Worm (Caenorhabditis elegans) whole organism, L3 larva: ENCODE data around the gene F16H6.3.
A peak's percentile ranks its signal among the peaks of the same experiment; 100 is the strongest.

Experiments used
- R02D3.7 ChIP-seq: fragments of 150-350 bp; optimal IDR thresholded peaks from 2 replicates; lab custom pipeline; 2014; ENCODE audit warnings: missing biosample characterization, missing genetic modification characterization
- aly-2 ChIP-seq: fragments of 150-350 bp; optimal IDR thresholded peaks from 2 replicates; lab custom pipeline; 2014; ENCODE audit warnings: missing biosample characterization, missing genetic modification characterization
- ama-1 ChIP-seq: fragments of 150-350 bp; optimal IDR thresholded peaks from 2 replicates; lab custom pipeline; 2018
- ceh-28 ChIP-seq: fragments of 150-350 bp; optimal IDR thresholded peaks from 2 replicates; lab custom pipeline; 2014; ENCODE audit warnings: missing biosample characterization, missing genetic modification reagents, missing genetic modification characterization
- ceh-82 ChIP-seq: fragments of 150-350 bp; optimal IDR thresholded peaks from 2 replicates; lab custom pipeline; 2014; ENCODE audit warnings: missing biosample characterization, missing genetic modification characterization
- daf-12 ChIP-seq: fragments of 150-350 bp; optimal IDR thresholded peaks from 2 replicates; lab custom pipeline; 2014; ENCODE audit warnings: missing biosample characterization, missing genetic modification reagents, missing genetic modification characterization
- elt-2 ChIP-seq: sonication (generic microtip); optimal IDR thresholded peaks from 2 replicates; lab custom pipeline; 2016; ENCODE audit warnings: missing genetic modification reagents, mild to moderate bottlenecking, missing genetic modification characterization, missing compliant biosample characterization
- eor-1 ChIP-seq, 2 experiments: fragments of 150-350 bp; optimal IDR thresholded peaks; 2 replicates each; lab custom pipeline; 2014 to 2018; ENCODE audit warnings: missing biosample characterization in 2 of 2, missing genetic modification characterization in 2 of 2
- fkh-10 ChIP-seq: sonication (generic microtip); optimal IDR thresholded peaks from 2 replicates; lab custom pipeline; 2017; ENCODE audit warnings: missing biosample characterization, missing genetic modification reagents, missing genetic modification characterization
- fkh-2 ChIP-seq: fragments of 150-350 bp; optimal IDR thresholded peaks from 2 replicates; lab custom pipeline; 2014; ENCODE audit warnings: missing biosample characterization, missing genetic modification reagents, missing genetic modification characterization
- fos-1 ChIP-seq: fragments of 150-350 bp; optimal IDR thresholded peaks from 2 replicates; lab custom pipeline; 2014; ENCODE audit warnings: missing biosample characterization, missing genetic modification characterization
- hmg-11 ChIP-seq: sonication (generic microtip); optimal IDR thresholded peaks from 2 replicates; lab custom pipeline; 2016; ENCODE audit warnings: missing genetic modification characterization, missing compliant biosample characterization
- jun-1 ChIP-seq: fragments of 150-350 bp; optimal IDR thresholded peaks from 2 replicates; lab custom pipeline; 2014; ENCODE audit warnings: missing biosample characterization, missing genetic modification reagents, missing genetic modification characterization
- lin-15B ChIP-seq: fragments of 150-350 bp; optimal IDR thresholded peaks from 2 replicates; lab custom pipeline; 2014; ENCODE audit warnings: missing biosample characterization, missing genetic modification characterization
- lin-39 ChIP-seq: fragments of 150-350 bp; optimal IDR thresholded peaks from 2 replicates; lab custom pipeline; 2018; ENCODE audit warnings: missing biosample characterization, missing genetic modification reagents, missing genetic modification characterization
- mdl-1 ChIP-seq: fragments of 150-350 bp; optimal IDR thresholded peaks from 2 replicates; lab custom pipeline; 2014; ENCODE audit warnings: missing biosample characterization, missing genetic modification characterization
- mml-1 ChIP-seq: fragments of 150-350 bp; sonication (generic microtip); optimal IDR thresholded peaks from 3 replicates; lab custom pipeline; 2014; ENCODE audit warnings: missing biosample characterization, missing genetic modification characterization
- nfya-1 ChIP-seq: sonication (generic microtip); optimal IDR thresholded peaks from 2 replicates; lab custom pipeline; 2017; ENCODE audit warnings: missing genetic modification characterization, mild to moderate bottlenecking, missing compliant biosample characterization, antibody characterized with exemption, moderate library complexity; ENCODE audit not compliant: insufficient read depth
- nhr-11 ChIP-seq: fragments of 150-350 bp; optimal IDR thresholded peaks from 2 replicates; lab custom pipeline; 2014; ENCODE audit warnings: missing biosample characterization, missing genetic modification characterization
- nhr-23 ChIP-seq: fragments of 150-350 bp; optimal IDR thresholded peaks from 2 replicates; lab custom pipeline; 2014; ENCODE audit warnings: missing biosample characterization, missing genetic modification reagents, missing genetic modification characterization
- nhr-237 ChIP-seq: fragments of 150-350 bp; optimal IDR thresholded peaks from 2 replicates; lab custom pipeline; 2014; ENCODE audit warnings: missing biosample characterization, missing genetic modification characterization
- nhr-25 ChIP-seq: sonication (generic microtip); optimal IDR thresholded peaks from 2 replicates; lab custom pipeline; 2017; ENCODE audit warnings: missing biosample characterization, missing genetic modification characterization
- nhr-28 ChIP-seq: fragments of 150-350 bp; optimal IDR thresholded peaks from 2 replicates; lab custom pipeline; 2014; ENCODE audit warnings: missing biosample characterization, missing genetic modification characterization
- nhr-43 ChIP-seq: sonication (generic microtip); optimal IDR thresholded peaks from 2 replicates; lab custom pipeline; 2016; ENCODE audit warnings: mild to moderate bottlenecking, missing genetic modification characterization, missing compliant biosample characterization; ENCODE audit not compliant: poor library complexity, severe bottlenecking
- nhr-67 ChIP-seq: fragments of 150-350 bp; optimal IDR thresholded peaks from 2 replicates; lab custom pipeline; 2014; ENCODE audit warnings: missing biosample characterization, missing genetic modification characterization
- nhr-76 ChIP-seq: fragments of 150-350 bp; sonication (generic microtip); optimal IDR thresholded peaks from 5 replicates; lab custom pipeline; 2014; ENCODE audit warnings: missing biosample characterization, missing genetic modification characterization
- nhr-77 ChIP-seq: fragments of 150-350 bp; optimal IDR thresholded peaks from 2 replicates; lab custom pipeline; 2014; ENCODE audit warnings: missing biosample characterization, missing genetic modification characterization
- pha-4 ChIP-seq: fragments of 150-350 bp; optimal IDR thresholded peaks from 2 replicates; lab custom pipeline; 2014; ENCODE audit warnings: missing biosample characterization, missing genetic modification reagents, missing genetic modification characterization
- pqm-1 ChIP-seq: fragments of 150-350 bp; optimal IDR thresholded peaks from 2 replicates; lab custom pipeline; 2017; ENCODE audit warnings: missing biosample characterization, missing genetic modification characterization, inconsistent platforms
- skn-1 ChIP-seq: fragments of 150-350 bp; optimal IDR thresholded peaks from 2 replicates; lab custom pipeline; 2014; ENCODE audit warnings: missing biosample characterization, missing genetic modification characterization
- snpc-4 ChIP-seq: fragments of 150-350 bp; optimal IDR thresholded peaks from 2 replicates; lab custom pipeline; 2014; ENCODE audit warnings: missing biosample characterization, missing genetic modification characterization
- tbx-2 ChIP-seq: sonication (generic microtip); optimal IDR thresholded peaks from 2 replicates; lab custom pipeline; 2016; ENCODE audit warnings: mild to moderate bottlenecking, missing genetic modification characterization, missing compliant biosample characterization
- unc-39 ChIP-seq: sonication (generic microtip); optimal IDR thresholded peaks from 4 replicates; lab custom pipeline; 2017; ENCODE audit warnings: missing biosample characterization, missing genetic modification characterization
- unc-62 ChIP-seq: fragments of 150-350 bp; sonication (generic microtip); optimal IDR thresholded peaks from 4 replicates; lab custom pipeline; 2014; ENCODE audit warnings: missing biosample characterization, missing genetic modification reagents, missing genetic modification characterization
- ztf-11 ChIP-seq: fragments of 150-350 bp; optimal IDR thresholded peaks from 2 replicates; lab custom pipeline; 2014; ENCODE audit warnings: missing biosample characterization, missing genetic modification characterization

Gene F16H6.3

DNA sequence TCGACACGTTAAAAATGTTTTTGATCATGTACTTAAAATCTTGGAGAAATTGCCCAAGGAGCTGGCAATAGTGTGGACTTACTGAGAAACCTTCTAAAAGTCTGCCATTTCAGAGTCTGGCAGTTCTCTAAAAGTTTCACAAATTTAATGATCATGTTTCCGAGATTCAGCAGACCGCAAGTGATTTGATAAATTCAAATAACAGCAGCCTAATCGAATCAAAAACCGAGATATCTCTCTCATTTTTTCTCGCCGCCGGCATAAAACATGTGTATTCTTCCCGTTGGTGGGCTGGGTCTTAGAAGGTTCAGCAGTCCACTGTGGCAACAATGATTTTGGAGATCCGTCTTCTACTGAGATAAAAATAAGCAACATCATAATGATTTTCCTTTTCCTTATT, 5.9 kb upstream of the F16H6.3 start, which contains the start of gene clec-246:
TSS of gene clec-246 (plus strand) at position 301 of the 400 bp plus-strand sequence.
- TF ChIP-seq hmg-11 (no peak), nhr-25 (tag; lab: Kevin White, UChicago) (no peak), snpc-4 (no peak), unc-39 (no peak), ama-1 (lab: Kevin White, UChicago) (no peak), ceh-28 (tag; lab: Kevin White, UChicago) (no peak), unc-62 (GFP tag; lab: Kevin White, UChicago) (no peak), fkh-10 (GFP tag; lab: Kevin White, UChicago) (no peak), lin-15B (tag; lab: Kevin White, UChicago) (no peak), ceh-82 (no peak), nhr-77 (tag; lab: Kevin White, UChicago) (no peak)

DNA sequence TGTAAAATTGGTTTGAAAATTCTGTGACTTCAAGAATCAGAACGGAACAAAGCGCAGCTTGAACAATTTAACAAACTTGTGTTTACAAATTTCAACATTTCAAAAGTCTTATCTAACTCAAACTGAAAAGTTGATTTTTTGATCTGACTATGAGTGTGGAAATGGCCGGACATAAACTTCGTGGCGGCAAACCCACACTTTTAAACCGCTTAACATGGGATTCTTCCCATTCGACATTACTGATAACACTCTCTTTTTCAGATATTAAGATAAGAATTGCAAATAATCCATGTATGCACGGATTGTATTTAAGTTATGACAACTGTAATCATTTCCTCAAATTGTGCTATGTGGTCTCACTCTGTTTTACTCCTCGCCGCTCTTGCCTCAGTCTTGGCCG, 4.0 kb upstream of the F16H6.3 start, which contains the start of gene clec-42:
TSS of gene clec-42 (plus strand) at position 285 of the 400 bp plus-strand sequence.
- peak; percentile 31 for TF ChIP-seq pqm-1 (tag; lab: Kevin White, UChicago)
- TF ChIP-seq jun-1 (tag; lab: Kevin White, UChicago), result peak; percentile 1
- TF ChIP-seq snpc-4, result no peak
- peak; percentile 79 for TF ChIP-seq elt-2
- no peak for TF ChIP-seq nhr-76 (tag; lab: Kevin White, UChicago)
- no peak for TF ChIP-seq fkh-2 (tag; lab: Kevin White, UChicago)
- no peak for TF ChIP-seq R02D3.7
- TF ChIP-seq mml-1 (tag; lab: Kevin White, UChicago), result no peak
- TF ChIP-seq, all 47 proteins: peak for 3

DNA sequence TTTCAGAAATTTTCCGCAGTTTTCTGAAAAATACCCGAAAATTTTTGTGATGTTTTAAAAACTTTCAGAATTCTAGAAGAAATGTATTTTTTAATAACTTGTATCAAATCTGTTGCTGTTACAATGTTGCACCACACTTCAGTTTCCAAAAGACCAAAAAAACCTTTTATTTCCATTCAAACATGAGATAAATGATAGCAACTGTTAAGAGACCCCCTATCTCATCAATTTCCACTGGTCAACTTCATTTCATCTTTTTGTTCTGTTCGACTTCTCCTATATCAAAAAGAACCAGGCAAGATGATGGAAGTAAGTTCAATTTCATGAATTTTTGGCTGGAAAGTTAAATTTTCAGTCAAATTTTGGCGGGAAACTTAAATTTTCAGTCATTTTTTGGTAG, 3.3 kb downstream of the F16H6.3 start, which contains the start of gene F16H6.4:
TSS of gene F16H6.4 (plus strand) at position 301 of the 400 bp plus-strand sequence.
- no peak for TF ChIP-seq ama-1 (lab: Kevin White, UChicago)
- no peak for TF ChIP-seq mdl-1
- no peak for TF ChIP-seq nhr-43 (tag; lab: Kevin White, UChicago)
- no peak for TF ChIP-seq pha-4
- no peak for TF ChIP-seq eor-1 (tag; optimal IDR thresholded peaks at IDR 0.05; lab: Kevin White, UChicago)
- no peak for TF ChIP-seq ztf-11
- no peak for TF ChIP-seq unc-62 (GFP tag; lab: Kevin White, UChicago)
- no peak for TF ChIP-seq daf-12 (tag; lab: Kevin White, UChicago)
- TF ChIP-seq nhr-25 (tag; lab: Kevin White, UChicago), result no peak
- TF ChIP-seq ceh-28 (tag; lab: Kevin White, UChicago), result no peak
- no peak for TF ChIP-seq skn-1 (tag; lab: Kevin White, UChicago)
- TF ChIP-seq lin-15B (tag; lab: Kevin White, UChicago), result no peak
- TF ChIP-seq jun-1 (tag; lab: Kevin White, UChicago), result no peak
- TF ChIP-seq nhr-67, result no peak
- TF ChIP-seq R02D3.7, result no peak
- no peak for TF ChIP-seq hmg-11
- TF ChIP-seq nfya-1, result no peak

DNA sequence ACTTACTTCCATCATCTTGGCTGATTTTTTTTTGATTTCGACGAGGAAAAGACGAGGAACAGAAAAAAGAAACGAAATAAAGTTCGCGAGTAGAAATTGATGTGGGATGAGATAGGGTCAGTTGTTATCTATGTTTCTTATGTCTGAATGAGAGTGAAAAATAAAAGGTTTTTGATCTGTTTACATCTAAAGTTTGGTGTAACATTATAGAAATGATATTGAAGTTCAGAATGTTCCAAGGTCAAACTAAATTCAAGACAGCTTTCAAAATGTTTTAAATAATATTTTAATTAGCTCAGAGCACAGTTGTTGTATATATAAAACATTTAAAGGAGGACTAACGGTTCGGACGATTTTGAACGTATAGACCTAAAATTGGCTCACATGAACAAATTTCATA, 14.0 kb downstream of the F16H6.3 start, which contains the start of gene F16H6.7:
TSS of gene F16H6.7 (minus strand) at position 101 of the 400 bp plus-strand sequence.
- TF ChIP-seq nhr-23, result no peak
- TF ChIP-seq nhr-28, result no peak
- no peak for TF ChIP-seq nhr-76 (tag; lab: Kevin White, UChicago)
- no peak for TF ChIP-seq fos-1 (tag; lab: Kevin White, UChicago)
- no peak for TF ChIP-seq unc-62 (GFP tag; lab: Kevin White, UChicago)
- TF ChIP-seq tbx-2, result no peak
- no peak for TF ChIP-seq R02D3.7
- no peak for TF ChIP-seq eor-1 (tag; optimal IDR thresholded peaks at IDR 0.05; lab: Kevin White, UChicago)
- TF ChIP-seq snpc-4, result no peak
- no peak for TF ChIP-seq aly-2 (tag; lab: Kevin White, UChicago)
- TF ChIP-seq nhr-237 (tag; lab: Kevin White, UChicago), result no peak
- no peak for TF ChIP-seq fkh-10 (GFP tag; lab: Kevin White, UChicago)

DNA sequence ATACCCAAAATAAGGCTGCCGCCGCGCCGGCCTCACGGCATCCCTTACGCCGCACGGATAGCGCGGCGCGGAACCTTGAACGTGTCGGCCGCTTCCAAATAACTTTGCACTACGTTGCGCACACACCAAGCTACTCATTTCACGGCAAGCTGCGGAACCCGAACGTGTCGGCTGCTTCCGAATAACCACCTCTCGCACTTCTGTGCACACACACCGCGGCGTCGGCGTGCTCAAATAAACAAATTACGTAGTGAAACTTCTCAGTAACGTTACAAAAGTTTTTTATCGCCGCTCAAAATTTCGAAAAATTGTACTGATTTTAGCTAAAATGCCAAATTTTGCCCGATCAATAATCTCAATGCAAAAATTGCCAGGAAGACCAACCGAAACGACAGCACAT, 17.7 kb downstream of the F16H6.3 start:
- no peak for TF ChIP-seq nhr-77 (tag; lab: Kevin White, UChicago)
- no peak for TF ChIP-seq lin-39 (tag; lab: Kevin White, UChicago)
- TF ChIP-seq ama-1 (lab: Kevin White, UChicago), result no peak
- no peak for TF ChIP-seq hmg-11
- TF ChIP-seq nhr-76 (tag; lab: Kevin White, UChicago), result no peak
- TF ChIP-seq nhr-11 (tag; lab: Kevin White, UChicago), result no peak
- no peak for TF ChIP-seq ztf-11
